Fruit fly (Drosophila melanogaster) whole organism, embryonic: ENCODE measurements around the gene upd1.
A peak's percentile ranks its signal among the peaks of the same experiment; 100 is the strongest.

Experiments
- Ada2b ChIP-seq: fragments of 200-800 bp; sonication (Bioruptor generic); IDR thresholded peaks from 2 replicates; pipeline ENCODE4 v1.3.6; 2022; ENCODE audit warnings: missing biosample characterization, missing genetic modification characterization
- Bgb ChIP-seq: fragments of 200-800 bp; sonication (Bioruptor generic); IDR thresholded peaks from 2 replicates; pipeline ENCODE4 v1.3.6; 2022; ENCODE audit warnings: missing biosample characterization, missing genetic modification characterization; ENCODE audit not compliant: partially characterized antibody
- CG10366 ChIP-seq: fragments of 200-800 bp; sonication (Bioruptor generic); IDR thresholded peaks from 2 replicates; pipeline ENCODE4 v1.3.6; 2022; ENCODE audit warnings: missing biosample characterization, missing genetic modification characterization
- CG10543 ChIP-seq: fragments of 200-800 bp; sonication (Bioruptor generic); optimal IDR thresholded peaks from 3 replicates; lab custom pipeline; 2017; ENCODE audit warnings: missing biosample characterization, mild to moderate bottlenecking, missing genetic modification characterization, moderate library complexity
- CG12219 ChIP-seq: fragments of 200-800 bp; sonication (Bioruptor generic); optimal IDR thresholded peaks from 3 replicates; lab custom pipeline; 2018; ENCODE audit warnings: missing biosample characterization, mild to moderate bottlenecking, missing genetic modification characterization
- CG12236 ChIP-seq: fragments of 200-800 bp; sonication (Bioruptor generic); optimal IDR thresholded peaks from 2 replicates; lab custom pipeline; 2016; ENCODE audit warnings: missing biosample characterization, missing genetic modification characterization
- CG12769 ChIP-seq: fragments of 200-800 bp; sonication (Bioruptor generic); optimal IDR thresholded peaks from 2 replicates; lab custom pipeline; 2019; ENCODE audit warnings: missing biosample characterization, mild to moderate bottlenecking, missing genetic modification characterization, moderate library complexity
- CG15073 ChIP-seq: fragments of 200-800 bp; sonication (Bioruptor generic); optimal IDR thresholded peaks from 2 replicates; lab custom pipeline; 2016; ENCODE audit warnings: missing biosample characterization, missing genetic modification characterization
- CG15514 ChIP-seq: fragments of 200-800 bp; sonication (Bioruptor generic); optimal IDR thresholded peaks from 3 replicates; lab custom pipeline; 2017; ENCODE audit warnings: missing biosample characterization, missing genetic modification characterization, mild to moderate bottlenecking, moderate library complexity, missing genetic modification reagents
- CG1603 ChIP-seq: fragments of 200-800 bp; sonication (Bioruptor generic); optimal IDR thresholded peaks from 2 replicates; lab custom pipeline; 2019; ENCODE audit warnings: missing biosample characterization, mild to moderate bottlenecking, missing genetic modification characterization, moderate library complexity
- CG1647 ChIP-seq: fragments of 200-800 bp; sonication (Bioruptor generic); optimal IDR thresholded peaks from 3 replicates; lab custom pipeline; 2016; ENCODE audit warnings: missing biosample characterization, missing genetic modification characterization
- CG2120 ChIP-seq: fragments of 200-800 bp; sonication (Bioruptor generic); optimal IDR thresholded peaks from 3 replicates; lab custom pipeline; 2016; ENCODE audit warnings: missing biosample characterization, missing genetic modification characterization
- CG2199 ChIP-seq: fragments of 200-800 bp; sonication (Bioruptor generic); IDR thresholded peaks from 3 replicates; pipeline ENCODE4 v1.3.6; 2022; ENCODE audit warnings: missing biosample characterization, missing genetic modification characterization
- CG34224 ChIP-seq: fragments of 200-800 bp; sonication (Bioruptor generic); IDR thresholded peaks from 3 replicates; pipeline ENCODE4 v1.3.6; 2022; ENCODE audit warnings: missing biosample characterization, missing genetic modification characterization; ENCODE audit not compliant: partially characterized antibody
- CG3995 ChIP-seq: fragments of 200-800 bp; sonication (Bioruptor generic); optimal IDR thresholded peaks from 3 replicates; lab custom pipeline; 2016; ENCODE audit warnings: missing biosample characterization, missing genetic modification characterization
- CG42726 ChIP-seq: fragments of 200-800 bp; sonication (Bioruptor generic); IDR thresholded peaks from 2 replicates; pipeline ENCODE4 v1.3.6; 2022; ENCODE audit warnings: missing biosample characterization, missing genetic modification characterization; ENCODE audit not compliant: partially characterized antibody
- CG4854 ChIP-seq: fragments of 200-800 bp; sonication (Bioruptor generic); optimal IDR thresholded peaks from 2 replicates; lab custom pipeline; 2016; ENCODE audit warnings: missing biosample characterization, missing genetic modification characterization, inconsistent platforms
- CG6854 ChIP-seq: fragments of 200-800 bp; sonication (Bioruptor generic); optimal IDR thresholded peaks from 3 replicates; lab custom pipeline; 2017; ENCODE audit warnings: missing biosample characterization, mild to moderate bottlenecking, missing genetic modification characterization
- CG7372 ChIP-seq: fragments of 200-800 bp; sonication (Bioruptor generic); IDR thresholded peaks from 2 replicates; pipeline ENCODE4 v1.3.6; 2022; ENCODE audit warnings: missing biosample characterization, missing genetic modification characterization
- CG7556 ChIP-seq: fragments of 200-800 bp; sonication (Bioruptor generic); optimal IDR thresholded peaks from 2 replicates; lab custom pipeline; 2017; ENCODE audit warnings: missing biosample characterization, mild to moderate bottlenecking, missing genetic modification characterization
- CG7963 ChIP-seq: fragments of 200-800 bp; sonication (Bioruptor generic); IDR thresholded peaks from 3 replicates; pipeline ENCODE4 v1.3.6; 2022; ENCODE audit warnings: missing biosample characterization, missing genetic modification characterization; ENCODE audit not compliant: partially characterized antibody
- CG8478 ChIP-seq: fragments of >200 bp; optimal IDR thresholded peaks from 2 replicates; lab custom pipeline; 2018
- CTCF ChIP-seq: fragments of 200-800 bp; sonication (Bioruptor generic); optimal IDR thresholded peaks from 2 replicates; lab custom pipeline; 2017; ENCODE audit warnings: missing biosample characterization, mild to moderate bottlenecking, missing genetic modification characterization, moderate library complexity
- Elba2 ChIP-seq: fragments of 200-800 bp; sonication (Bioruptor generic); optimal IDR thresholded peaks from 3 replicates; lab custom pipeline; 2016; ENCODE audit warnings: missing biosample characterization, missing genetic modification characterization
- Hey ChIP-seq: fragments of 200-800 bp; sonication (Bioruptor generic); optimal IDR thresholded peaks from 3 replicates; lab custom pipeline; 2018; ENCODE audit warnings: missing biosample characterization, mild to moderate bottlenecking, missing genetic modification characterization
- Hr39 ChIP-seq: fragments of >200 bp; optimal IDR thresholded peaks from 2 replicates; lab custom pipeline; 2017
- Hr78 ChIP-seq, 2 experiments: fragments of 200-800 bp in 1 of 2; fragments of >200 bp in 1 of 2; sonication (Bioruptor generic) in 1 of 2; optimal IDR thresholded peaks; 2 replicates each; lab custom pipeline; 2017 to 2019; ENCODE audit warnings: missing biosample characterization in 2 of 2, missing genetic modification characterization in 2 of 2, mild to moderate bottlenecking in 1 of 2, moderate library complexity in 1 of 2
- Hsf ChIP-seq: fragments of 200-800 bp; sonication (Bioruptor generic); optimal IDR thresholded peaks from 3 replicates; lab custom pipeline; 2016; ENCODE audit warnings: missing biosample characterization, missing genetic modification characterization
- Jarid2 ChIP-seq: fragments of 200-800 bp; sonication (Bioruptor generic); optimal IDR thresholded peaks from 3 replicates; lab custom pipeline; 2017; ENCODE audit warnings: mild to moderate bottlenecking, missing biosample characterization, missing genetic modification reagents, missing genetic modification characterization
- MBD-R2 ChIP-seq: fragments of 200-800 bp; sonication (Bioruptor generic); IDR thresholded peaks from 2 replicates; pipeline ENCODE4 v1.3.6; 2022; ENCODE audit warnings: missing biosample characterization, missing genetic modification characterization
- Med ChIP-seq: fragments of 200-800 bp; sonication (Bioruptor generic); peaks from one replicate; lab custom pipeline; 2016; ENCODE audit warnings: missing biosample characterization, missing genetic modification characterization, mild to moderate bottlenecking, inconsistent platforms, moderate library complexity
- Myb ChIP-seq: fragments of 200-800 bp; sonication (Bioruptor generic); optimal IDR thresholded peaks from 2 replicates; lab custom pipeline; 2016; ENCODE audit warnings: missing biosample characterization, missing genetic modification characterization
- Oaz ChIP-seq: fragments of 200-800 bp; sonication (Bioruptor generic); IDR thresholded peaks from 2 replicates; pipeline ENCODE4 v1.3.6; 2022; ENCODE audit warnings: missing biosample characterization, missing genetic modification characterization
- Trl ChIP-seq, 3 experiments: fragments of >200 bp in 2 of 3; fragments of 200-800 bp in 1 of 3; sonication (Bioruptor generic) in 1 of 3; optimal IDR thresholded peaks; 2 replicates in 1 of 3; 3 replicates in 2 of 3; lab custom pipeline; 2016 to 2017; ENCODE audit warnings: missing biosample characterization in 1 of 3, missing genetic modification characterization in 1 of 3
- Xrp1 ChIP-seq: fragments of 200-800 bp; sonication (Bioruptor generic); IDR thresholded peaks from 2 replicates; pipeline ENCODE4 v1.3.6; 2022; ENCODE audit warnings: missing biosample characterization, missing genetic modification characterization
- ab ChIP-seq: fragments of 200-800 bp; sonication (Bioruptor generic); optimal IDR thresholded peaks from 2 replicates; lab custom pipeline; 2016; ENCODE audit warnings: missing biosample characterization, missing genetic modification characterization
- disco-r ChIP-seq: fragments of 200-800 bp; sonication (Bioruptor generic); optimal IDR thresholded peaks from 2 replicates; lab custom pipeline; 2016; ENCODE audit warnings: missing biosample characterization, missing genetic modification characterization
- eyg ChIP-seq: fragments of 200-800 bp; sonication (Bioruptor generic); optimal IDR thresholded peaks from 3 replicates; lab custom pipeline; 2016; ENCODE audit warnings: missing biosample characterization, missing genetic modification characterization
- fu2 ChIP-seq: fragments of 200-800 bp; sonication (Bioruptor generic); optimal IDR thresholded peaks from 2 replicates; lab custom pipeline; 2016; ENCODE audit warnings: missing biosample characterization, missing genetic modification characterization
- org-1 ChIP-seq: fragments of 200-800 bp; sonication (Bioruptor generic); optimal IDR thresholded peaks from 2 replicates; lab custom pipeline; 2017; ENCODE audit warnings: missing biosample characterization, missing genetic modification characterization
- prd ChIP-seq, 3 experiments: fragments of >200 bp in 2 of 3; fragments of 200-800 bp in 1 of 3; sonication (Bioruptor generic) in 1 of 3; optimal IDR thresholded peaks in 2 of 3; IDR thresholded peaks in 1 of 3; 2 replicates in 2 of 3; 3 replicates in 1 of 3; pipeline versions ENCODE4 v1.3.6 to Lab custom; 2017 to 2022; ENCODE audit warnings: missing biosample characterization in 1 of 3, missing genetic modification characterization in 1 of 3
- ranshi ChIP-seq: fragments of 200-800 bp; sonication (Bioruptor generic); IDR thresholded peaks from 2 replicates; pipeline ENCODE4 v1.3.6; 2022; ENCODE audit warnings: missing biosample characterization, missing genetic modification characterization
- stc ChIP-seq: fragments of 200-800 bp; sonication (Bioruptor generic); IDR thresholded peaks from 2 replicates; pipeline ENCODE4 v1.3.6; 2022; ENCODE audit warnings: missing biosample characterization, missing genetic modification characterization
- unc-4 ChIP-seq: fragments of 200-800 bp; sonication (Bioruptor generic); IDR thresholded peaks from 2 replicates; pipeline ENCODE4 v1.3.6; 2022; ENCODE audit warnings: missing biosample characterization, missing genetic modification characterization; ENCODE audit not compliant: partially characterized antibody
- zen ChIP-seq: fragments of 200-800 bp; sonication (Bioruptor generic); optimal IDR thresholded peaks from 3 replicates; lab custom pipeline; 2018; ENCODE audit warnings: missing biosample characterization, mild to moderate bottlenecking, missing genetic modification characterization, moderate library complexity

Gene upd1

dm6 chrX:18321358-18321757 lies 12.3 kb upstream of the upd1 start (continued):
- peak; percentile 58 for TF ChIP-seq CTCF
- no peak for TF ChIP-seq CG12236
- TF ChIP-seq Elba2, result no peak
- TF ChIP-seq Hr39, result no peak
- no peak for TF ChIP-seq CG34224
- TF ChIP-seq CG1603, result no peak
- TF ChIP-seq CG2120 (GFP tag; lab: Kevin White, UChicago), result peak; percentile 33
- peak; percentile 3 for TF ChIP-seq Myb (GFP tag; lab: Kevin White, UChicago)
- no peak for TF ChIP-seq CG7556 (GFP tag; lab: Kevin White, UChicago)
- no peak for TF ChIP-seq stc
- TF ChIP-seq CG15514 (GFP tag; lab: Kevin White, UChicago), result peak; percentile 6
- no peak for TF ChIP-seq CG8478 (lab: Kevin White, UChicago)
- TF ChIP-seq MBD-R2 (GFP tag; lab: Robert Waterston, UW), result 0 out of 2 replicates have a peak, but pooled peaks have one; percentile 11
- TF ChIP-seq Hsf (GFP tag; lab: Kevin White, UChicago), result peak; percentile 5
- TF ChIP-seq CG42726 (GFP tag; lab: Robert Waterston, UW), result 0 out of 2 replicates have a peak, but pooled peaks have one; percentile 38
- TF ChIP-seq CG15073, result peak; percentile 99
- peak; percentile 23; the same call in 1 of the 2 replicates for TF ChIP-seq CG10366 (GFP tag; lab: Robert Waterston, UW)
- no peak for TF ChIP-seq prd (optimal IDR thresholded peaks at IDR 0.05; lab: Kevin White, UChicago)
- TF ChIP-seq prd (GFP tag; IDR thresholded peaks at IDR 0.05; lab: Robert Waterston, UW), result no peak
- TF ChIP-seq CG7372, result no peak
- no peak for TF ChIP-seq fu2 (GFP tag; lab: Kevin White, UChicago)
- peak; percentile 2 for TF ChIP-seq Jarid2 (GFP tag; lab: Kevin White, UChicago)
- 0 out of 2 replicates have a peak, but pooled peaks have one; percentile 24 for TF ChIP-seq Bgb (GFP tag; lab: Robert Waterston, UW)

DNA sequence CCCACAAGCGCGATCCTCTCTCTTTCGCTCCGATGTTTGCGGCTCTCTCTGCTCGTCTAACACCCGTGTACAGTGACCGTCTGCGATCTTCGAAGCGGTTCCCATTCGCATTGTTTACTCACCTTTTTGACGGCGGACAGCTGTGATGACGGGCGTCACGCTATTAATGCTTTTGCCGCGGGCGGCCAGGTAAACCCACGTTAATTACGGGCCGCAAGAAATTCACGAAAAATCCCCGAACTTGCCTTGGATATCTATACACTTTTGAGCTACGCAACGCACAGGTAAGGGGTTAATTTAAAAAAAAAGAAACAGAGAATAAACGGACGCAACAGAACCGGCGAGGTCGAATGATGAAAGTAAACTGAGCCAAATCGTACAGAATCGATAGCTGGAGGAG lies 11.7 kb upstream of the upd1 start, which contains the start of gene CG6023:
CG6023 (minus strand) TSS at position 369 of the 400 bp plus-strand sequence.
- peak; percentile 51 for TF ChIP-seq CG10543
- peak; percentile 49 for TF ChIP-seq Med
- no peak for TF ChIP-seq CG6854 (GFP tag; lab: Kevin White, UChicago)
- TF ChIP-seq CG3995 (GFP tag; lab: Kevin White, UChicago), result peak; percentile 80
- no peak for TF ChIP-seq ab
- TF ChIP-seq Ada2b (GFP tag; lab: Robert Waterston, UW), result no peak
- TF ChIP-seq unc-4 (GFP tag; lab: Robert Waterston, UW), result no peak
- no peak for TF ChIP-seq disco-r (GFP tag; lab: Kevin White, UChicago)
- peak; percentile 96 for TF ChIP-seq Hey (tag; lab: Kevin White, UChicago)
- no peak for TF ChIP-seq Xrp1 (GFP tag; lab: Robert Waterston, UW)
- no peak for TF ChIP-seq CG1647 (GFP tag; lab: Kevin White, UChicago)
- no peak for TF ChIP-seq CG7963
- TF ChIP-seq ranshi, result no peak
- no peak for TF ChIP-seq eyg (GFP tag; lab: Kevin White, UChicago)
- TF ChIP-seq zen, result peak; percentile 50
- TF ChIP-seq CG12769 (tag; lab: Kevin White, UChicago), result peak; percentile 31
- 0 out of 3 replicates have a peak, but pooled peaks have one; percentile 40 for TF ChIP-seq CG2199 (GFP tag; lab: Robert Waterston, UW)
- TF ChIP-seq org-1, result no peak
- no peak for TF ChIP-seq CG4854 (GFP tag; lab: Kevin White, UChicago)
- peak; percentile 10 to 22 for TF ChIP-seq Trl (optimal IDR thresholded peaks at IDR 0.05; lab: Kevin White, UChicago)
- TF ChIP-seq Trl (GFP tag; optimal IDR thresholded peaks at IDR 0.05; lab: Kevin White, UChicago), result no peak
- TF ChIP-seq Oaz (GFP tag; lab: Robert Waterston, UW), result no peak
- TF ChIP-seq CG12219 (GFP tag; lab: Kevin White, UChicago), result no peak
- TF ChIP-seq Hr78 (GFP tag; optimal IDR thresholded peaks at IDR 0.05; lab: Kevin White, UChicago), result peak in 1 of 2 experiments; percentile 61
- TF ChIP-seq, all 482 proteins: peak for 9
